Fruit fly (Drosophila melanogaster) whole organism, prepupa: ENCODE measurements around the gene Twdlalpha.

Source experiments
- Blimp-1 ChIP-seq: fragments of 200-800 bp; sonication (Bioruptor generic); optimal IDR thresholded peaks from 3 replicates; lab custom pipeline; 2017; ENCODE audit warnings: missing biosample characterization, missing genetic modification characterization, mild to moderate bottlenecking, moderate library complexity, missing genetic modification reagents
- CG11762 ChIP-seq: fragments of 200-800 bp; sonication (Bioruptor generic); optimal IDR thresholded peaks from 3 replicates; lab custom pipeline; 2016; ENCODE audit warnings: missing biosample characterization, missing genetic modification characterization; ENCODE audit not compliant: insufficient read depth
- CG3032 ChIP-seq: fragments of 200-800 bp; optimal IDR thresholded peaks from 2 replicates; lab custom pipeline; 2019; ENCODE audit warnings: missing biosample characterization, mild to moderate bottlenecking, missing genetic modification characterization, moderate library complexity
- CG6792 ChIP-seq: fragments of 200-800 bp; sonication (Bioruptor generic); optimal IDR thresholded peaks from 3 replicates; lab custom pipeline; 2016; ENCODE audit warnings: missing biosample characterization, missing genetic modification characterization
- CG8319 ChIP-seq: fragments of 200-800 bp; sonication (Bioruptor generic); optimal IDR thresholded peaks from 3 replicates; lab custom pipeline; 2016; ENCODE audit warnings: missing biosample characterization, missing genetic modification characterization
- CG8632 ChIP-seq: fragments of 200-800 bp; sonication (Bioruptor generic); optimal IDR thresholded peaks from 3 replicates; lab custom pipeline; 2016; ENCODE audit warnings: missing biosample characterization, missing genetic modification characterization
- CG9139 ChIP-seq: fragments of 200-800 bp; sonication (Bioruptor generic); optimal IDR thresholded peaks from 3 replicates; lab custom pipeline; 2017; ENCODE audit warnings: missing biosample characterization, mild to moderate bottlenecking, missing genetic modification characterization
- Smox ChIP-seq: fragments of 200-800 bp; sonication (Bioruptor generic); optimal IDR thresholded peaks from 3 replicates; lab custom pipeline; 2016; ENCODE audit warnings: missing biosample characterization, missing genetic modification characterization
- Sox14 ChIP-seq: fragments of 200-800 bp; sonication (Bioruptor generic); optimal IDR thresholded peaks from 3 replicates; lab custom pipeline; 2016; ENCODE audit warnings: missing biosample characterization, missing genetic modification characterization
- achi ChIP-seq: fragments of 200-800 bp; sonication (Bioruptor generic); optimal IDR thresholded peaks from 3 replicates; lab custom pipeline; 2016; ENCODE audit warnings: missing biosample characterization, missing genetic modification characterization
- dsx ChIP-seq: fragments of 200-800 bp; optimal IDR thresholded peaks from 3 replicates; lab custom pipeline; 2019; ENCODE audit warnings: missing biosample characterization, mild to moderate bottlenecking, missing genetic modification characterization, moderate library complexity; ENCODE audit not compliant: poor library complexity, severe bottlenecking
- eg ChIP-seq: fragments of 200-800 bp; sonication (Bioruptor generic); IDR thresholded peaks from 3 replicates; pipeline ENCODE4 v1.3.6; 2022; ENCODE audit warnings: missing biosample characterization, missing genetic modification characterization
- spab ChIP-seq: fragments of 200-800 bp; sonication (Bioruptor generic); optimal IDR thresholded peaks from 2 replicates; lab custom pipeline; 2017; ENCODE audit warnings: missing biosample characterization, mild to moderate bottlenecking, missing genetic modification characterization, missing genetic modification reagents

DNA sequence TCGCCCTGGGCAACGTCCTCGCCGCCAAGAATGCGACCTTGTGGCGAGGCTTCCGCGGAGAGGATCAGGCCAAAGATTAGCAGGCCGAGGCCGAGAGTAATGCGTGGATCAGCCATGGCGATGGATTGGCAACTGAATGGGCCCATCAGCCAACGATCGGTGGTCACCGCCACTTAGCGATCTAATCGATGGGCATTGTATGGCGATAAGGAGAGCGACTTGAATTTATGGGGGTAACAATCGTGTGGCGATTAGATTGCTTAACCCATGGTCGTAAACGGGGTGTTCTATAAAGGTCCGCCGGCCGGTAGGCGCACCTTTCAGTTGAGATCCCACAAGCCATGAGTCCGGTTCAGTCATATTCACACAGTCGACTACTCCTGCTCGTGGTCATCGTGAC, 38.9 kb upstream of the Twdlalpha start, which contains the start of the genes CG9673 and CG4653:
- TF ChIP-seq Smox (GFP tag; lab: Kevin White, UChicago) (no peak), dsx (GFP tag; lab: Kevin White, UChicago) (no peak), eg (GFP tag; lab: Robert Waterston, UW) (no peak), CG8319 (no peak), CG11762 (GFP tag; lab: Kevin White, UChicago) (no peak), spab (GFP tag; lab: Kevin White, UChicago) (no peak), CG8632 (GFP tag; lab: Kevin White, UChicago) (no peak), CG6792 (GFP tag; lab: Kevin White, UChicago) (no peak), CG9139 (no peak), Blimp-1 (no peak), CG3032 (no peak), Sox14 (GFP tag; lab: Kevin White, UChicago) (no peak), achi (GFP tag; lab: Kevin White, UChicago) (no peak)
